Fruit fly (Drosophila melanogaster): ENCODE measurements around the gene twf.

twf gene

dm6 chr3R:14152550-14152949 is 30.1 kb downstream of the twf start, which contains the start of gene CG42500:
TSS of gene CG42500 (minus strand) at chr3R:14152650.
- TF ChIP-seq Hr4 (GFP tag; optimal IDR thresholded peaks at IDR 0.05) = no peak
- TF ChIP-seq CG6276 (GFP tag; optimal IDR thresholded peaks at IDR 0.05) = no peak
- no peak for TF ChIP-seq CG8632 (GFP tag; optimal IDR thresholded peaks at IDR 0.05)
- no peak for TF ChIP-seq CG34406 (GFP tag; optimal IDR thresholded peaks at IDR 0.05)
- TF ChIP-seq achi (GFP tag; optimal IDR thresholded peaks at IDR 0.05) = no peak
- no peak for TF ChIP-seq svp (GFP tag)
- no peak for TF ChIP-seq lz (GFP tag; optimal IDR thresholded peaks at IDR 0.05)
- TF ChIP-seq CG6808 (GFP tag; optimal IDR thresholded peaks at IDR 0.05) = no peak

DNA sequence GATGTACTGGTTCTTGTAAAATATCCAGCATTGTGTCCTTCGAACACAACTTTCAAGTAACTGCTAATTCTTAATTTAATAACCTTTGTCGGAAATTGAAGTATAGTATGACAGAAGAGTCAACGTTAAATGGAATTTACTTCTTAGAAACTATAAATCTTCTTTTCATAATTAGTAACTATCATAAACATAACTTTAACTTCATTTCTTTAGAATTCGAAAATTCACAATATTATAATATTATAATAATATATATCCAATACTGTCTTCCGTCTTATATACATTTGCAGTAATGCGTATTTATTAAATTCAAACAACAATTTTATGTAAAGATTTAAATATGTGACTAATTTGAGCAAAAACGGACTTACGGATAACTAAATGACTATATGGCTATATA is 31.3 kb downstream of the twf start, which contains the start of gene Recs1:
Gene Recs1 (minus strand): TSS at position 101 of the 400 bp plus-strand sequence.
- TF ChIP-seq CG4318 (GFP tag; optimal IDR thresholded peaks at IDR 0.05) (no peak), salr (GFP tag; optimal IDR thresholded peaks at IDR 0.05) (no peak), Eip75B (GFP tag; optimal IDR thresholded peaks at IDR 0.05) (no peak), Hr4 (GFP tag; optimal IDR thresholded peaks at IDR 0.05) (no peak), fd59A (GFP tag; optimal IDR thresholded peaks at IDR 0.05) (no peak), pdm3 (GFP tag; optimal IDR thresholded peaks at IDR 0.05) (no peak), Sox14 (GFP tag; optimal IDR thresholded peaks at IDR 0.05) (no peak), Met (GFP tag; optimal IDR thresholded peaks at IDR 0.05) (no peak), CG8632 (GFP tag; optimal IDR thresholded peaks at IDR 0.05) (no peak), acj6 (GFP tag; optimal IDR thresholded peaks at IDR 0.05) (no peak), fd85E (GFP tag; optimal IDR thresholded peaks at IDR 0.05) (no peak)

DNA sequence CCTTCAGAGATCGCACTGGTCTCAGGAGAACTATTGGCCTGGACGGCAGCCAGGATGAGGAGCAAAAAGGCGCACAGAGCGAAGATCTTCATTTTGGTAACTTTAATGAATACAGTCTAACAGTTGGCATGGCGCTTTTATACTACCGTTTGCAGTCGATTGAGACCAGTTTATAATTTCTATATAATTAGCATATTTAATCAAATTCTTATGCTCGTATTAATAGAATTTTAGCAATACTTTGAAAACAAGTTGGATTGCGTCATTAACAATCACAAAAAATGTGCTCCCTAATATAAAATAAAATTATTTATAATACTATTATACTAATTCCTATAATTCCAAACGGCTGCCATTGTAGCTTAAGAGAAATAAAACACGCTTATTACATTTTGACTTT is 31.9 kb downstream of the twf start, which contains the start of gene CG44215:
Gene CG44215 (minus strand): TSS at position 101 of the 400 bp plus-strand sequence.
- TF ChIP-seq pdm3 (GFP tag; optimal IDR thresholded peaks at IDR 0.05) (no peak), CG6792 (GFP tag; optimal IDR thresholded peaks at IDR 0.05) (no peak), lz (GFP tag; optimal IDR thresholded peaks at IDR 0.05) (no peak), Eip75B (GFP tag; optimal IDR thresholded peaks at IDR 0.05) (no peak), Sox15 (GFP tag; optimal IDR thresholded peaks at IDR 0.05) (no peak), Ets96B (tag; optimal IDR thresholded peaks at IDR 0.05) (no peak), net (GFP tag; optimal IDR thresholded peaks at IDR 0.05) (no peak), CG11294 (GFP tag; IDR thresholded peaks at IDR 0.05) (no peak), fkh (GFP tag; optimal IDR thresholded peaks at IDR 0.05) (no peak)

dm6 chr3R:14157331-14157730 is 34.9 kb downstream of the twf start, which contains the start of gene CG31533:
TSS of gene CG31533 (minus strand) at chr3R:14157431.
- TF ChIP-seq Hr4 (GFP tag; optimal IDR thresholded peaks at IDR 0.05) = no peak
- TF ChIP-seq fd59A (GFP tag; optimal IDR thresholded peaks at IDR 0.05) = no peak
- no peak for TF ChIP-seq lz (GFP tag; optimal IDR thresholded peaks at IDR 0.05)
- TF ChIP-seq CG3032 (tag; optimal IDR thresholded peaks at IDR 0.05) = no peak
- no peak for TF ChIP-seq CG31627 (GFP tag; optimal IDR thresholded peaks at IDR 0.05)
- no peak for TF ChIP-seq Lpt (GFP tag; optimal IDR thresholded peaks at IDR 0.05)
- TF ChIP-seq svp (GFP tag) = no peak
- TF ChIP-seq CG6808 (GFP tag; optimal IDR thresholded peaks at IDR 0.05) = no peak
- no peak for TF ChIP-seq Hr39 (GFP tag; optimal IDR thresholded peaks at IDR 0.05)
- TF ChIP-seq ss (GFP tag; optimal IDR thresholded peaks at IDR 0.05) = no peak
- TF ChIP-seq Ets21C (GFP tag; optimal IDR thresholded peaks at IDR 0.05) = no peak
- TF ChIP-seq CG32006 (GFP tag; optimal IDR thresholded peaks at IDR 0.05) = no peak
- no peak for TF ChIP-seq topi (GFP tag; optimal IDR thresholded peaks at IDR 0.05)
- no peak for TF ChIP-seq salr (GFP tag; optimal IDR thresholded peaks at IDR 0.05)

- TF ChIP-seq CG8119 (GFP tag; IDR thresholded peaks at IDR 0.05) = no peak
- no peak for TF ChIP-seq Ets96B (tag; optimal IDR thresholded peaks at IDR 0.05)
- no peak for TF ChIP-seq CG3919 (GFP tag; optimal IDR thresholded peaks at IDR 0.05)
- no peak for TF ChIP-seq Smox (GFP tag; optimal IDR thresholded peaks at IDR 0.05)
- no peak for TF ChIP-seq topi (GFP tag; optimal IDR thresholded peaks at IDR 0.05)
- no peak for TF ChIP-seq Blimp-1 (GFP tag; optimal IDR thresholded peaks at IDR 0.05)
- TF ChIP-seq Hr39 (GFP tag; optimal IDR thresholded peaks at IDR 0.05) = no peak
- TF ChIP-seq CG11902 (GFP tag; optimal IDR thresholded peaks at IDR 0.05) = no peak
- no peak for TF ChIP-seq net (GFP tag; optimal IDR thresholded peaks at IDR 0.05)
- no peak for TF ChIP-seq CG11762 (GFP tag; optimal IDR thresholded peaks at IDR 0.05; ENCODE audit: insufficient read depth)
- no peak for TF ChIP-seq esn (GFP tag; optimal IDR thresholded peaks at IDR 0.05)
- no peak for TF ChIP-seq OdsH (GFP tag; optimal IDR thresholded peaks at IDR 0.05)
- no peak for TF ChIP-seq CG4318 (GFP tag; optimal IDR thresholded peaks at IDR 0.05)
- TF ChIP-seq Met (GFP tag; optimal IDR thresholded peaks at IDR 0.05) = no peak
Measured at dm6 chr3R:14160178-14160577, 37.7 kb downstream of the twf start, which contains the start of gene CG31327. TSS of gene CG31327 (minus strand) at chr3R:14160278.

Measured in whole organism, prepupa.